Worm (Caenorhabditis elegans) whole organism, young adult: ENCODE results near the gene igcm-1.

Source experiments
- B0035.1 ChIP-seq: sonication (generic microtip); optimal IDR thresholded peaks from 2 replicates; lab custom pipeline; 2016; ENCODE audit warnings: missing genetic modification characterization, mild to moderate bottlenecking, missing compliant biosample characterization, missing genotype, missing genetic modification reagents
- B0336.3 ChIP-seq: fragments of 200-800 bp; sonication (Bioruptor generic); IDR thresholded peaks from 2 replicates; pipeline ENCODE4 v1.3.6; 2022; ENCODE audit warnings: missing genetic modification characterization, missing compliant biosample characterization
- C06A6.2 ChIP-seq: fragments of 200-800 bp; sonication (Bioruptor generic); conservative IDR thresholded peaks from 2 replicates; pipeline ENCODE4 v1.3.6; 2022; ENCODE audit warnings: missing genetic modification characterization, missing compliant biosample characterization
- D2030.7 ChIP-seq: fragments of 200-800 bp; sonication (Bioruptor generic); IDR thresholded peaks from 2 replicates; pipeline ENCODE4 v1.3.6; 2022; ENCODE audit warnings: missing genetic modification reagents, missing genetic modification characterization, missing compliant biosample characterization
- F10E7.11 ChIP-seq: sonication (generic microtip); optimal IDR thresholded peaks from 2 replicates; lab custom pipeline; 2017; ENCODE audit warnings: mild to moderate bottlenecking, missing genetic modification characterization, moderate library complexity, missing compliant biosample characterization
- F22D6.2 ChIP-seq: sonication (generic microtip); optimal IDR thresholded peaks from 2 replicates; lab custom pipeline; 2016; ENCODE audit warnings: mild to moderate bottlenecking, missing genetic modification characterization, missing compliant biosample characterization
- F23B12.7 ChIP-seq: sonication (generic microtip); optimal IDR thresholded peaks from 2 replicates; lab custom pipeline; 2017; ENCODE audit warnings: missing genetic modification characterization, mild to moderate bottlenecking, missing compliant biosample characterization, antibody characterized with exemption, moderate library complexity; ENCODE audit not compliant: insufficient read depth
- F37B4.10 ChIP-seq: fragments of 200-800 bp; sonication (Bioruptor generic); IDR thresholded peaks from 2 replicates; pipeline ENCODE4 v1.3.6; 2022; ENCODE audit warnings: missing genetic modification characterization, missing compliant biosample characterization
- F39B2.1 ChIP-seq: fragments of 200-800 bp; sonication (Bioruptor generic); IDR thresholded peaks from 2 replicates; pipeline ENCODE4 v1.3.6; 2022; ENCODE audit warnings: missing genetic modification reagents, missing genetic modification characterization, missing compliant biosample characterization
- F49E8.2 ChIP-seq: sonication (generic microtip); optimal IDR thresholded peaks from 3 replicates; lab custom pipeline; 2017; ENCODE audit warnings: missing genetic modification characterization, mild to moderate bottlenecking, missing compliant biosample characterization, antibody characterized with exemption, moderate library complexity; ENCODE audit not compliant: insufficient read depth
- F55B11.4 ChIP-seq: sonication (generic microtip); optimal IDR thresholded peaks from 2 replicates; lab custom pipeline; 2016; ENCODE audit warnings: missing compliant biosample characterization, missing genetic modification characterization, borderline replicate concordance; ENCODE audit not compliant: insufficient read depth
- F57C9.4 ChIP-seq: sonication (generic microtip); optimal IDR thresholded peaks from 2 replicates; lab custom pipeline; 2017; ENCODE audit warnings: mild to moderate bottlenecking, missing genetic modification characterization, missing compliant biosample characterization
- K11D2.4 ChIP-seq: fragments of 200-800 bp; sonication (Bioruptor generic); IDR thresholded peaks from 2 replicates; pipeline ENCODE4 v1.3.6; 2022; ENCODE audit warnings: missing genetic modification reagents, missing genetic modification characterization, missing compliant biosample characterization
- T07F8.4 ChIP-seq: sonication (generic microtip); optimal IDR thresholded peaks from 2 replicates; lab custom pipeline; 2016; ENCODE audit warnings: mild to moderate bottlenecking, missing genetic modification characterization, moderate library complexity, missing compliant biosample characterization
- aptf-2 ChIP-seq: fragments of 200-800 bp; sonication (Bioruptor generic); conservative IDR thresholded peaks from 2 replicates; pipeline ENCODE4 v1.3.6; 2022; ENCODE audit warnings: missing genetic modification reagents, missing genetic modification characterization, missing compliant biosample characterization
- aptf-3 ChIP-seq: fragments of 200-800 bp; sonication (Bioruptor generic); IDR thresholded peaks from 2 replicates; pipeline ENCODE4 v1.3.6; 2022; ENCODE audit warnings: missing genetic modification characterization, missing compliant biosample characterization
- athp-1 ChIP-seq: sonication (generic microtip); optimal IDR thresholded peaks from 2 replicates; lab custom pipeline; 2017; ENCODE audit warnings: mild to moderate bottlenecking, missing genetic modification characterization, missing compliant biosample characterization
- attf-3 ChIP-seq: fragments of 200-800 bp; sonication (Bioruptor generic); conservative IDR thresholded peaks from 2 replicates; pipeline ENCODE4 v1.3.6; 2022; ENCODE audit warnings: missing genetic modification reagents, missing genetic modification characterization, missing compliant biosample characterization
- attf-5 ChIP-seq: fragments of 200-800 bp; sonication (Bioruptor generic); optimal IDR thresholded peaks from 2 replicates; lab custom pipeline; 2018; ENCODE audit warnings: mild to moderate bottlenecking, missing genetic modification characterization, missing compliant biosample characterization
- cebp-1 ChIP-seq, 2 experiments: fragments of 200-800 bp in 1 of 2; sonication (Bioruptor generic) in 1 of 2; sonication (generic microtip) in 1 of 2; IDR thresholded peaks in 1 of 2; optimal IDR thresholded peaks in 1 of 2; 2 replicates each; pipeline versions ENCODE4 v1.3.6 to Lab custom; 2017 to 2022; ENCODE audit warnings: missing compliant biosample characterization in 2 of 2, missing genetic modification characterization in 2 of 2, mild to moderate bottlenecking in 1 of 2, missing genetic modification reagents in 1 of 2, moderate library complexity in 1 of 2
- ceh-79 ChIP-seq: sonication (generic microtip); optimal IDR thresholded peaks from 2 replicates; lab custom pipeline; 2017; ENCODE audit warnings: mild to moderate bottlenecking, missing genetic modification characterization, missing compliant biosample characterization
- ceh-91 ChIP-seq: fragments of 200-800 bp; sonication (Bioruptor generic); IDR thresholded peaks from 2 replicates; pipeline ENCODE4 v1.3.6; 2022; ENCODE audit warnings: missing genetic modification reagents, missing genetic modification characterization, missing compliant biosample characterization
- chd-7 ChIP-seq: sonication (generic microtip); optimal IDR thresholded peaks from 2 replicates; lab custom pipeline; 2016; ENCODE audit warnings: mild to moderate bottlenecking, missing genetic modification characterization, moderate library complexity, missing compliant biosample characterization
- ekl-4 ChIP-seq: fragments of 200-800 bp; sonication (Bioruptor generic); IDR thresholded peaks from 2 replicates; pipeline ENCODE4 v1.3.6; 2022; ENCODE audit warnings: missing genetic modification reagents, missing genetic modification characterization, missing compliant biosample characterization
- ets-4 ChIP-seq: fragments of 200-800 bp; sonication (Bioruptor generic); optimal IDR thresholded peaks from 2 replicates; lab custom pipeline; 2018; ENCODE audit warnings: mild to moderate bottlenecking, missing genetic modification characterization, missing compliant biosample characterization
- fkh-3 ChIP-seq: sonication (generic microtip); optimal IDR thresholded peaks from 2 replicates; lab custom pipeline; 2016; ENCODE audit warnings: mild to moderate bottlenecking, missing genetic modification characterization, missing compliant biosample characterization
- gei-17 ChIP-seq: fragments of 200-800 bp; sonication (Bioruptor generic); optimal IDR thresholded peaks from 2 replicates; lab custom pipeline; 2018; ENCODE audit warnings: mild to moderate bottlenecking, missing genetic modification characterization, missing compliant biosample characterization
- lin-26 ChIP-seq: fragments of 200-800 bp; sonication (Bioruptor generic); IDR thresholded peaks from 2 replicates; pipeline ENCODE4 v1.3.6; 2022; ENCODE audit warnings: missing genetic modification reagents, missing genetic modification characterization, missing compliant biosample characterization
- lsy-27 ChIP-seq: sonication (generic microtip); optimal IDR thresholded peaks from 2 replicates; lab custom pipeline; 2017; ENCODE audit warnings: missing genetic modification characterization, mild to moderate bottlenecking, missing compliant biosample characterization, antibody characterized with exemption, missing genotype, borderline replicate concordance; ENCODE audit not compliant: insufficient read depth
- madf-10 ChIP-seq: sonication (generic microtip); optimal IDR thresholded peaks from 2 replicates; lab custom pipeline; 2016; ENCODE audit warnings: mild to moderate bottlenecking, missing genetic modification characterization, missing compliant biosample characterization
- madf-6 ChIP-seq: fragments of 200-800 bp; sonication (Bioruptor generic); IDR thresholded peaks from 2 replicates; pipeline ENCODE4 v1.3.6; 2022; ENCODE audit warnings: missing genetic modification reagents, missing genetic modification characterization, missing compliant biosample characterization
- mxl-1 ChIP-seq: sonication (generic microtip); optimal IDR thresholded peaks from 2 replicates; lab custom pipeline; 2016; ENCODE audit warnings: missing genetic modification characterization, missing compliant biosample characterization
- nfya-1 ChIP-seq: sonication (generic microtip); optimal IDR thresholded peaks from 2 replicates; lab custom pipeline; 2017; ENCODE audit warnings: antibody characterized with exemption, missing compliant biosample characterization, missing genetic modification characterization, borderline replicate concordance; ENCODE audit not compliant: insufficient read depth
- nhr-120 ChIP-seq: fragments of 200-800 bp; sonication (Bioruptor generic); IDR thresholded peaks from 2 replicates; pipeline ENCODE4 v1.3.6; 2022; ENCODE audit warnings: missing genetic modification characterization, missing compliant biosample characterization
- nhr-179 ChIP-seq: sonication (generic microtip); optimal IDR thresholded peaks from 2 replicates; lab custom pipeline; 2016; ENCODE audit warnings: mild to moderate bottlenecking, missing genetic modification characterization, missing compliant biosample characterization
- nhr-27 ChIP-seq: fragments of 200-800 bp; sonication (Bioruptor generic); optimal IDR thresholded peaks from 2 replicates; lab custom pipeline; 2018; ENCODE audit warnings: mild to moderate bottlenecking, missing genetic modification characterization, moderate library complexity, missing compliant biosample characterization
- nhr-90 ChIP-seq: sonication (generic microtip); optimal IDR thresholded peaks from 2 replicates; lab custom pipeline; 2016; ENCODE audit warnings: missing genotype, mild to moderate bottlenecking, missing genetic modification characterization, missing compliant biosample characterization
- pbrm-1 ChIP-seq: fragments of 200-800 bp; sonication (Bioruptor generic); IDR thresholded peaks from 2 replicates; pipeline ENCODE4 v1.3.6; 2022; ENCODE audit warnings: missing genetic modification reagents, missing genetic modification characterization, missing compliant biosample characterization
- sptf-2 ChIP-seq: fragments of 200-800 bp; sonication (Bioruptor generic); optimal IDR thresholded peaks from 2 replicates; lab custom pipeline; 2018; ENCODE audit warnings: mild to moderate bottlenecking, missing genetic modification characterization, missing compliant biosample characterization
- tbx-9 ChIP-seq: sonication (generic microtip); optimal IDR thresholded peaks from 2 replicates; lab custom pipeline; 2016; ENCODE audit warnings: borderline replicate concordance, missing genetic modification characterization, inconsistent platforms, missing compliant biosample characterization
- unc-130 ChIP-seq: sonication (generic microtip); optimal IDR thresholded peaks from 2 replicates; lab custom pipeline; 2016; ENCODE audit warnings: missing genetic modification reagents, missing genetic modification characterization, missing compliant biosample characterization
- xnd-1 ChIP-seq: sonication (generic microtip); optimal IDR thresholded peaks from 2 replicates; lab custom pipeline; 2016; ENCODE audit warnings: missing genotype, missing genetic modification reagents, missing genetic modification characterization, missing compliant biosample characterization
- ztf-18 ChIP-seq: sonication (generic microtip); optimal IDR thresholded peaks from 2 replicates; lab custom pipeline; 2016; ENCODE audit warnings: missing genotype, mild to moderate bottlenecking, missing genetic modification characterization, missing compliant biosample characterization
- ztf-22 ChIP-seq: fragments of 200-800 bp; sonication (Bioruptor generic); optimal IDR thresholded peaks from 2 replicates; lab custom pipeline; 2018; ENCODE audit warnings: mild to moderate bottlenecking, missing genetic modification characterization, moderate library complexity, missing compliant biosample characterization
- ztf-28 ChIP-seq: fragments of 200-800 bp; sonication (Bioruptor generic); IDR thresholded peaks from 2 replicates; pipeline ENCODE4 v1.3.6; 2022; ENCODE audit warnings: missing genetic modification reagents, missing genetic modification characterization, missing compliant biosample characterization
- ztf-3 ChIP-seq: fragments of 200-800 bp; sonication (Bioruptor generic); optimal IDR thresholded peaks from 2 replicates; lab custom pipeline; 2018; ENCODE audit warnings: mild to moderate bottlenecking, missing genetic modification characterization, missing compliant biosample characterization
- ztf-6 ChIP-seq: fragments of 200-800 bp; sonication (Bioruptor generic); IDR thresholded peaks from 2 replicates; pipeline ENCODE4 v1.3.6; 2022; ENCODE audit warnings: missing genetic modification reagents, missing genetic modification characterization, missing compliant biosample characterization

igcm-1 gene

DNA sequence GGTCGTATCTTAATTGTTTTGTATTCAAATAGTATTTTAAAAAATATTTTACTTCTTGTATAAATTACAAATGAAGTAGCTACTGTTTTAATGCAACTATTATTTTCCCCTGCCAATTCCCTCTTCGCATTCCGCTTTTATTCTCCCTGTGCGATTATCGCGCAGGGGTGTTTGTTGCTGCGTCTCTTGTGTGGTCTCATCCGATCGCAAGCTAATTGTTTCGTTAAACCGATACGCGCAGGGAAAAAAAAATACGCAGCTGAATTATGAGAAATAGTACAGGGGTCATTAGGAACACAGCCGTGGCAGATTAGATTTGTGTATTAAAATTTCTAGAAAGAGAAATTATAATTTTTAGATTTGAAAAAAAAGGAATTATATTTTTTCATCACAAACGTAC is 44.8 kb downstream of the igcm-1 start:
- TF ChIP-seq mxl-1 (tag; lab: Kevin White, UChicago), result no peak
- TF ChIP-seq cebp-1 (GFP tag; IDR thresholded peaks at IDR 0.05; lab: Robert Waterston, UW), result peak; percentile 86
- peak; percentile 97 for TF ChIP-seq cebp-1 (tag; optimal IDR thresholded peaks at IDR 0.05; lab: Kevin White, UChicago)
- TF ChIP-seq ztf-6, result peak; percentile 94
- TF ChIP-seq ceh-91, result no peak
- peak; percentile 43 for TF ChIP-seq athp-1 (tag; lab: Kevin White, UChicago)
- no peak; the same call in 1 of the 2 replicates for TF ChIP-seq D2030.7 (GFP tag; lab: Robert Waterston, UW)
- no peak for TF ChIP-seq F39B2.1 (GFP tag; lab: Robert Waterston, UW)
- no peak for TF ChIP-seq F55B11.4
- peak; percentile 39; the same call in 1 of the 2 replicates for TF ChIP-seq madf-6
- TF ChIP-seq F23B12.7 (tag; lab: Kevin White, UChicago), result peak; percentile 98
- peak; percentile 97 for TF ChIP-seq pbrm-1 (GFP tag; lab: Robert Waterston, UW)
- TF ChIP-seq C06A6.2 (GFP tag; lab: Robert Waterston, UW), result peak; percentile 95
- peak; percentile 93 for TF ChIP-seq ztf-22 (GFP tag; lab: Kevin White, UChicago)
- TF ChIP-seq B0035.1 (tag; lab: Kevin White, UChicago), result peak; percentile 93
- no peak for TF ChIP-seq nfya-1 (tag; lab: Kevin White, UChicago)
- TF ChIP-seq F22D6.2 (tag; lab: Kevin White, UChicago), result peak; percentile 93
- no peak for TF ChIP-seq unc-130
- no peak for TF ChIP-seq tbx-9 (tag; lab: Kevin White, UChicago)
- TF ChIP-seq nhr-120 (GFP tag; lab: Robert Waterston, UW), result 0 out of 2 replicates have a peak, but pooled peaks have one; percentile 36
- peak; percentile 93 for TF ChIP-seq chd-7 (tag; lab: Kevin White, UChicago)
- peak; percentile 95 for TF ChIP-seq nhr-90
- TF ChIP-seq xnd-1 (tag; lab: Kevin White, UChicago), result no peak
- peak; percentile 52 for TF ChIP-seq lsy-27 (tag; lab: Kevin White, UChicago)
- peak; percentile 51 for TF ChIP-seq ceh-79 (tag; lab: Kevin White, UChicago)
- peak; percentile 90 for TF ChIP-seq ekl-4 (GFP tag; lab: Robert Waterston, UW)
- peak; percentile 95 for TF ChIP-seq madf-10 (tag; lab: Kevin White, UChicago)
- TF ChIP-seq ztf-18 (tag; lab: Kevin White, UChicago), result peak; percentile 71
- peak; percentile 78 for TF ChIP-seq ets-4 (GFP tag; lab: Kevin White, UChicago)
- TF ChIP-seq F37B4.10 (GFP tag; lab: Robert Waterston, UW), result 0 out of 2 replicates have a peak, but pooled peaks have one; percentile 83
- peak; percentile 65 for TF ChIP-seq attf-3 (GFP tag; lab: Robert Waterston, UW)
- TF ChIP-seq nhr-179, result peak; percentile 84
- TF ChIP-seq aptf-2, result 0 out of 2 replicates have a peak, but pooled peaks have one; percentile 23
- peak; percentile 88 for TF ChIP-seq nhr-27 (tag; lab: Kevin White, UChicago)
- no peak for TF ChIP-seq F49E8.2 (tag; lab: Kevin White, UChicago)
- TF ChIP-seq F10E7.11 (tag; lab: Kevin White, UChicago), result peak; percentile 90
- TF ChIP-seq sptf-2 (GFP tag; lab: Kevin White, UChicago), result peak; percentile 44
- TF ChIP-seq F57C9.4 (tag; lab: Kevin White, UChicago), result peak; percentile 88
- peak; percentile 98 for TF ChIP-seq K11D2.4 (GFP tag; lab: Robert Waterston, UW)
- no peak for TF ChIP-seq fkh-3 (tag; lab: Kevin White, UChicago)
- no peak for TF ChIP-seq aptf-3 (GFP tag; lab: Robert Waterston, UW)
- peak; percentile 90 for TF ChIP-seq T07F8.4 (tag; lab: Kevin White, UChicago)
- TF ChIP-seq ztf-3 (GFP tag; lab: Kevin White, UChicago), result peak; percentile 95
- peak; percentile 99 for TF ChIP-seq B0336.3 (GFP tag; lab: Robert Waterston, UW)
- 0 out of 2 replicates have a peak, but pooled peaks have one; percentile 52 for TF ChIP-seq ztf-28 (GFP tag; lab: Robert Waterston, UW)
- peak; percentile 93 for TF ChIP-seq attf-5 (GFP tag; lab: Kevin White, UChicago)
- TF ChIP-seq gei-17 (GFP tag; lab: Kevin White, UChicago), result peak; percentile 96
- TF ChIP-seq lin-26, result peak; percentile 88
